Fruit fly (Drosophila melanogaster) whole organism, embryonic: ENCODE results near the gene CG34325.

ENCODE experiments used
- Blimp-1 ChIP-seq: fragments of 200-800 bp; sonication (Bioruptor generic); optimal IDR thresholded peaks from 3 replicates; lab custom pipeline; 2018; ENCODE audit warnings: missing biosample characterization, missing genetic modification characterization, mild to moderate bottlenecking, moderate library complexity, missing genetic modification reagents
- CG10543 ChIP-seq: fragments of 200-800 bp; sonication (Bioruptor generic); optimal IDR thresholded peaks from 3 replicates; lab custom pipeline; 2017; ENCODE audit warnings: missing biosample characterization, mild to moderate bottlenecking, missing genetic modification characterization, moderate library complexity
- CG14710 ChIP-seq: fragments of 200-800 bp; sonication (Bioruptor generic); optimal IDR thresholded peaks from 3 replicates; lab custom pipeline; 2019; ENCODE audit warnings: missing biosample characterization, mild to moderate bottlenecking, missing genetic modification characterization, moderate library complexity
- CG14860 ChIP-seq: fragments of 200-800 bp; sonication (Bioruptor generic); IDR thresholded peaks from 3 replicates; pipeline ENCODE4 v1.3.6; 2022; ENCODE audit warnings: missing biosample characterization, missing genetic modification characterization; ENCODE audit not compliant: partially characterized antibody
- CG1603 ChIP-seq: fragments of 200-800 bp; sonication (Bioruptor generic); optimal IDR thresholded peaks from 2 replicates; lab custom pipeline; 2019; ENCODE audit warnings: missing biosample characterization, mild to moderate bottlenecking, missing genetic modification characterization, moderate library complexity
- CG17186 ChIP-seq: fragments of 200-800 bp; sonication (Bioruptor generic); optimal IDR thresholded peaks from 3 replicates; lab custom pipeline; 2017; ENCODE audit warnings: missing biosample characterization, missing genetic modification reagents, missing genetic modification characterization
- CG2120 ChIP-seq: fragments of 200-800 bp; sonication (Bioruptor generic); optimal IDR thresholded peaks from 3 replicates; lab custom pipeline; 2016; ENCODE audit warnings: missing biosample characterization, missing genetic modification characterization
- CG2712 ChIP-seq: fragments of 200-800 bp; optimal IDR thresholded peaks from 3 replicates; lab custom pipeline; 2019; ENCODE audit warnings: missing biosample characterization, mild to moderate bottlenecking, missing genetic modification characterization, moderate library complexity
- CG31388 ChIP-seq: fragments of 200-800 bp; sonication (Bioruptor generic); optimal IDR thresholded peaks from 2 replicates; lab custom pipeline; 2016; ENCODE audit warnings: missing biosample characterization, missing genetic modification characterization
- CG32772 ChIP-seq: fragments of 200-800 bp; sonication (Bioruptor generic); IDR thresholded peaks from 2 replicates; pipeline ENCODE4 v1.3.6; 2022; ENCODE audit warnings: missing biosample characterization, missing genetic modification characterization
- CG3726 ChIP-seq: fragments of 200-800 bp; sonication (Bioruptor generic); IDR thresholded peaks from 3 replicates; pipeline ENCODE4, ENCODE4 v1.3.6; 2022; ENCODE audit warnings: missing biosample characterization, missing genetic modification characterization
- CG6791 ChIP-seq: fragments of 200-800 bp; sonication (Bioruptor generic); IDR thresholded peaks from 3 replicates; pipeline ENCODE4 v1.3.6; 2022; ENCODE audit warnings: missing biosample characterization, missing genetic modification characterization; ENCODE audit not compliant: partially characterized antibody
- CG7987 ChIP-seq: fragments of 200-800 bp; sonication (Bioruptor generic); optimal IDR thresholded peaks from 2 replicates; lab custom pipeline; 2018; ENCODE audit warnings: missing biosample characterization, mild to moderate bottlenecking, missing genetic modification characterization, moderate library complexity
- CG8359 ChIP-seq: fragments of 200-800 bp; sonication (Bioruptor generic); optimal IDR thresholded peaks from 2 replicates; lab custom pipeline; 2017; ENCODE audit warnings: missing biosample characterization, mild to moderate bottlenecking, missing genetic modification characterization, borderline replicate concordance
- D19A ChIP-seq: fragments of 200-800 bp; optimal IDR thresholded peaks from 3 replicates; lab custom pipeline; 2019; ENCODE audit warnings: missing biosample characterization, mild to moderate bottlenecking, missing genetic modification characterization, moderate library complexity
- Dref ChIP-seq: fragments of 200-800 bp; sonication (Bioruptor generic); IDR thresholded peaks from 2 replicates; pipeline ENCODE4 v1.3.6; 2022; ENCODE audit warnings: missing biosample characterization, missing genetic modification characterization
- Drgx ChIP-seq: fragments of 200-800 bp; sonication (Bioruptor generic); IDR thresholded peaks from 2 replicates; pipeline ENCODE4 v1.3.6; 2022; ENCODE audit warnings: missing biosample characterization, missing genetic modification characterization
- E2f2 ChIP-seq: fragments of 200-800 bp; sonication (Bioruptor generic); IDR thresholded peaks from 2 replicates; pipeline ENCODE4 v1.3.6; 2022; ENCODE audit warnings: missing biosample characterization, missing genetic modification characterization
- Hr51 ChIP-seq, 2 experiments: fragments of 200-800 bp; sonication (Bioruptor generic); optimal IDR thresholded peaks; 2 replicates in 1 of 2; 3 replicates in 1 of 2; lab custom pipeline; 2016 to 2018; ENCODE audit warnings: missing biosample characterization in 2 of 2, missing genetic modification characterization in 2 of 2, mild to moderate bottlenecking in 1 of 2, moderate library complexity in 1 of 2
- Hsf ChIP-seq: fragments of 200-800 bp; sonication (Bioruptor generic); optimal IDR thresholded peaks from 3 replicates; lab custom pipeline; 2016; ENCODE audit warnings: missing biosample characterization, missing genetic modification characterization
- Med ChIP-seq: fragments of 200-800 bp; sonication (Bioruptor generic); peaks from one replicate; lab custom pipeline; 2016; ENCODE audit warnings: missing biosample characterization, missing genetic modification characterization, mild to moderate bottlenecking, inconsistent platforms, moderate library complexity
- Mrtf ChIP-seq: fragments of 200-800 bp; sonication (Bioruptor generic); IDR thresholded peaks from 3 replicates; pipeline ENCODE4 v1.3.6; 2022; ENCODE audit warnings: missing biosample characterization, missing genetic modification characterization
- Nf-YA ChIP-seq: fragments of 200-800 bp; sonication (Bioruptor generic); IDR thresholded peaks from 2 replicates; pipeline ENCODE4 v1.3.6; 2022; ENCODE audit warnings: missing biosample characterization, missing genetic modification characterization
- Rx ChIP-seq: fragments of 200-800 bp; sonication (Bioruptor generic); IDR thresholded peaks from 2 replicates; pipeline ENCODE4 v1.3.6; 2022; ENCODE audit warnings: missing biosample characterization, missing genetic modification characterization
- YL-1 ChIP-seq: fragments of 200-800 bp; sonication (Bioruptor generic); optimal IDR thresholded peaks from 3 replicates; lab custom pipeline; 2017; ENCODE audit warnings: missing biosample characterization, mild to moderate bottlenecking, missing genetic modification characterization
- bsh ChIP-seq, 2 experiments: fragments of 200-800 bp; sonication (Bioruptor generic); optimal IDR thresholded peaks; 2 replicates each; lab custom pipeline; 2017 to 2018; ENCODE audit warnings: mild to moderate bottlenecking in 2 of 2, missing biosample characterization in 2 of 2, missing genetic modification characterization in 2 of 2, moderate library complexity in 1 of 2
- chif ChIP-seq, 2 experiments: fragments of 200-800 bp; sonication (Bioruptor generic); optimal IDR thresholded peaks; 3 replicates each; lab custom pipeline; 2016; ENCODE audit warnings: missing biosample characterization in 2 of 2, missing genetic modification characterization in 2 of 2
- crol ChIP-seq: fragments of 200-800 bp; sonication (Bioruptor generic); IDR thresholded peaks from 2 replicates; pipeline ENCODE4 v1.3.6; 2022; ENCODE audit warnings: missing biosample characterization, missing genetic modification characterization
- fd96Cb ChIP-seq: fragments of 200-800 bp; sonication (Bioruptor generic); optimal IDR thresholded peaks from 2 replicates; lab custom pipeline; 2018; ENCODE audit warnings: missing biosample characterization, mild to moderate bottlenecking, missing genetic modification characterization, moderate library complexity
- gcm ChIP-seq: fragments of 200-800 bp; sonication (Bioruptor generic); optimal IDR thresholded peaks from 2 replicates; lab custom pipeline; 2019; ENCODE audit warnings: missing biosample characterization, mild to moderate bottlenecking, missing genetic modification characterization, moderate library complexity
- gem ChIP-seq: fragments of 200-800 bp; sonication (Bioruptor generic); optimal IDR thresholded peaks from 2 replicates; lab custom pipeline; 2019; ENCODE audit warnings: missing biosample characterization, mild to moderate bottlenecking, missing genetic modification characterization, moderate library complexity
- grn ChIP-seq: fragments of 200-800 bp; sonication (Bioruptor generic); optimal IDR thresholded peaks from 3 replicates; lab custom pipeline; 2017; ENCODE audit warnings: missing biosample characterization, missing genetic modification characterization
- nmo ChIP-seq: fragments of 200-800 bp; sonication (Bioruptor generic); optimal IDR thresholded peaks from 2 replicates; lab custom pipeline; 2018; ENCODE audit warnings: missing biosample characterization, mild to moderate bottlenecking, missing genetic modification characterization, moderate library complexity
- nom ChIP-seq: fragments of 200-800 bp; sonication (Bioruptor generic); optimal IDR thresholded peaks from 2 replicates; lab custom pipeline; 2017; ENCODE audit warnings: missing biosample characterization, missing genetic modification characterization, mild to moderate bottlenecking, moderate library complexity, missing genetic modification reagents
- pros ChIP-seq: fragments of 200-800 bp; sonication (Bioruptor generic); optimal IDR thresholded peaks from 3 replicates; lab custom pipeline; 2019; ENCODE audit warnings: missing biosample characterization, mild to moderate bottlenecking, missing genetic modification characterization, moderate library complexity
- pzg ChIP-seq: fragments of 200-800 bp; sonication (Bioruptor generic); optimal IDR thresholded peaks from 3 replicates; lab custom pipeline; 2018; ENCODE audit warnings: missing biosample characterization, mild to moderate bottlenecking, missing genetic modification characterization, moderate library complexity
- ro ChIP-seq: fragments of 200-800 bp; sonication (Bioruptor generic); IDR thresholded peaks from 2 replicates; pipeline ENCODE4 v1.3.6; 2022; ENCODE audit warnings: missing biosample characterization, missing genetic modification characterization
- sima ChIP-seq: fragments of 200-800 bp; sonication (Bioruptor generic); optimal IDR thresholded peaks from 2 replicates; lab custom pipeline; 2016; ENCODE audit warnings: missing biosample characterization, missing genetic modification characterization
- sna ChIP-seq: fragments of 200-800 bp; sonication (Bioruptor generic); IDR thresholded peaks from 2 replicates; pipeline ENCODE4 v1.3.6; 2022; ENCODE audit warnings: missing biosample characterization, missing genetic modification characterization; ENCODE audit not compliant: partially characterized antibody
- sr ChIP-seq: fragments of 200-800 bp; sonication (Bioruptor generic); IDR thresholded peaks from 3 replicates; pipeline ENCODE4 v1.3.6; 2022; ENCODE audit warnings: missing biosample characterization, missing genetic modification characterization
- z ChIP-seq: fragments of 200-800 bp; sonication (Bioruptor generic); IDR thresholded peaks from 3 replicates; pipeline ENCODE4 v1.3.6; 2022; ENCODE audit warnings: missing biosample characterization, missing genetic modification characterization

The CG34325 gene

DNA sequence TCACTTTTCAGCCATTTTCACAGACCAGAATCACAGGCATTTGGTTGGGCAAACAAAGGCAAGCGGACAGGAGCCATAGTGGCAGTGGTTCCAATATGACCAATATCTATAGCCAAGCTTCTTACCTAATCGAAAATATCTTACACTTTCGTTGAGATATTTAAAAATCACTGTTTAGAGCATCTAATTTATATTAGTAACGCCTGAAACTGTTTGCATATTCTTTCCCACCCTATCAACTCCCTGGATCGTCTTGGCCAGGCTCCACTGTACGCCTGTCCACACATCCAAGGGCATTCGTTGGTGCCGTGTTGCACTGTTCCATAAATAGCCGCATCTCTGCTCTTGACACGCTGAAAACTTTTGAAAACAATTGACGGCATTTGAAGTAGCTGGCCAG, 30.7 kb downstream of the CG34325 start (continued):
- TF ChIP-seq CG10543 (GFP tag; lab: Kevin White, UChicago), result peak; percentile 21
- TF ChIP-seq chif (GFP tag; optimal IDR thresholded peaks at IDR 0.05; lab: Kevin White, UChicago), result peak in 1 of 2 experiments; percentile 28
- TF ChIP-seq Hr51 (GFP tag; optimal IDR thresholded peaks at IDR 0.05; lab: Kevin White, UChicago), result peak in 1 of 2 experiments; percentile 22
- peak; percentile 55; the same call in 1 of the 2 replicates for TF ChIP-seq Drgx (GFP tag; lab: Robert Waterston, UW)
- no peak for TF ChIP-seq sna (GFP tag; lab: Robert Waterston, UW)
- peak; percentile 42 for TF ChIP-seq CG1603 (tag; lab: Kevin White, UChicago)
- no peak for TF ChIP-seq CG2120 (GFP tag; lab: Kevin White, UChicago)
- TF ChIP-seq Hsf (GFP tag; lab: Kevin White, UChicago), result peak; percentile 25
- TF ChIP-seq CG2712 (tag; lab: Kevin White, UChicago), result peak; percentile 12
- peak; percentile 38; the same call in 1 of the 2 replicates for TF ChIP-seq CG32772 (GFP tag; lab: Robert Waterston, UW)
- TF ChIP-seq CG7987 (GFP tag; lab: Kevin White, UChicago), result no peak
- TF ChIP-seq crol (GFP tag; lab: Robert Waterston, UW), result no peak
- no peak for TF ChIP-seq Mrtf (GFP tag; lab: Robert Waterston, UW)
- TF ChIP-seq CG14860, result no peak

DNA sequence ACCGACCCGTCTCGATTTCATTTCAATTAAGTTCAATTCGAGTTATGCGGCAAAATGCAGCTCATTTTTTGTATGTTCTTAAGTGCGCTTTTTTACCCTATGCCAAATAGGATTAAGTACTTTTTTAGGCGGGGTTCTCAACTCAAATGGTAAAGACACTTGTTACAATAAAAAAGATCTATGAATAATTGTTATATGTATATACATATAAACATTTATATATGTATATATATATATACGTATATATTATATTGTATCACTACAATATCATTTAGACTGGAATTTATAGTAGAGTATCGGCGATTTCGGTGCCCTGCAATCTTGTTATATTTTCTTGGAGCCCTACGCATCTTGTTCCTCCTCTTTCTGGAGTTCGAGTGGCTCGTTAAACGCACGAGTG, 31.2 kb downstream of the CG34325 start:
- TF ChIP-seq D19A (tag; lab: Kevin White, UChicago) (peak; percentile 92), bsh (GFP tag; optimal IDR thresholded peaks at IDR 0.05; lab: Kevin White, UChicago) (peak in 1 of 2 experiments; percentile 55), Blimp-1 (GFP tag; lab: Kevin White, UChicago) (peak; percentile 29), nom (no peak), nmo (GFP tag; lab: Kevin White, UChicago) (peak; percentile 15), fd96Cb (tag; lab: Kevin White, UChicago) (peak; percentile 25), gem (tag; lab: Kevin White, UChicago) (peak; percentile 29), gcm (no peak), YL-1 (GFP tag; lab: Kevin White, UChicago) (no peak), CG2712 (tag; lab: Kevin White, UChicago) (peak; percentile 34)

DNA sequence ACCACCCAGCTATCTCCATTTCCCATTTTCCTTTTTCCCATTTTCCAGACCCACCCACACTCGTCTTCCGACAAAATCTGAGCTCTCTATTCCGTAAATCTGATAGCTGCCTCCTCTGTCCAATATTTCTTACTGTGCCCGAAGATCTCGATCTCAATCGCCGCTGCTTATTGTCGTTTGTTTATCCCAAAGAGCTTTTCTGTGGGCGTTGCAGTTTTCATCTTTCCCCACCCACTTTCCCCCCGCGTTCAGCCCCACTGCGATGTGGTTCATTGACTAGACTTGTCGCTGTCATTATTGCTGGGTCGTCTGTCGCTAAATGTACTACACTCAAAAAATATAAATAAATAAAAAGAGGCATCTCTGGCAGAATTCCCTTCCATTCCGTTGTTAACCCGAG, 31.9 kb downstream of the CG34325 start:
- TF ChIP-seq CG6791 (GFP tag; lab: Robert Waterston, UW) (no peak), CG3726 (GFP tag; lab: Robert Waterston, UW) (no peak), sima (GFP tag; lab: Kevin White, UChicago) (no peak), CG8359 (no peak), CG31388 (GFP tag; lab: Kevin White, UChicago) (no peak), CG17186 (GFP tag; lab: Kevin White, UChicago) (no peak), sr (GFP tag; lab: Robert Waterston, UW) (peak; percentile 90), grn (GFP tag; lab: Kevin White, UChicago) (peak; percentile 34), pzg (no peak), Rx (GFP tag; lab: Robert Waterston, UW) (no peak)

DNA sequence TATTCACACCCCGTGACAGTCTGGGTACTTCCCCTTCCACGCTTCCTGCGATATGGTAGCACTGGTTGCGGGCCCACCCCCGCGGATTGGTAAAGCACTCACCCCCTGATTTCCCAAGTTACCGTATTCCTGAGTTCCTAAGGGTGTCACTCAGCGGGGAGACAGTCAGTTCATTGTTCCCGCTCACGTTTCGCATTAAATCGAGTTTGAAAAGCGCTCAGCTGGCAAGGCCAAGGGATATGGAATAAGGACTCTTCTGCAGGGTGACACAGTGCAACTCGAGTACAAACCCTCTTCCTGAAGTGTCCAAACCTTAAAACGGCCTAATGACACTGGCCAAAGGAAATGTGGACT, 33.1 kb downstream of the CG34325 start:
- TF ChIP-seq CG14710 (tag; lab: Kevin White, UChicago) (peak; percentile 32), Nf-YA (GFP tag; lab: Robert Waterston, UW) (no peak), z (peak; percentile 60; the same call in 2 of the 3 replicates), E2f2 (0 out of 2 replicates have a peak, but pooled peaks have one; percentile 9), pros (peak; percentile 74), Med (GFP tag; lab: Kevin White, UChicago) (peak; percentile 31), ro (GFP tag; lab: Robert Waterston, UW) (no peak), Dref (0 out of 2 replicates have a peak, but pooled peaks have one; percentile 31)
